Worm (Caenorhabditis elegans) whole organism, late embryonic: Measurements from ENCODE around the gene C15H9.3.

ENCODE experiments used
- C08G9.2 ChIP-seq: sonication (generic microtip); optimal IDR thresholded peaks from 2 replicates; lab custom pipeline; 2016; ENCODE audit warnings: mild to moderate bottlenecking, missing genetic modification characterization, moderate library complexity, missing compliant biosample characterization
- Y22D7AL.16 ChIP-seq: sonication (generic microtip); optimal IDR thresholded peaks from 2 replicates; lab custom pipeline; 2016; ENCODE audit warnings: missing genetic modification characterization, missing compliant biosample characterization
- ceh-18 ChIP-seq: sonication (generic microtip); optimal IDR thresholded peaks from 2 replicates; lab custom pipeline; 2016; ENCODE audit warnings: missing genetic modification characterization, missing compliant biosample characterization
- ceh-19 ChIP-seq: fragments of 200-800 bp; sonication (Bioruptor generic); optimal IDR thresholded peaks from 2 replicates; lab custom pipeline; 2018; ENCODE audit warnings: mild to moderate bottlenecking, missing genetic modification characterization, missing compliant biosample characterization
- ceh-2 ChIP-seq: sonication (generic microtip); optimal IDR thresholded peaks from 2 replicates; lab custom pipeline; 2016; ENCODE audit warnings: missing genotype, missing genetic modification characterization, missing compliant biosample characterization
- ceh-30 ChIP-seq: fragments of 150-350 bp; optimal IDR thresholded peaks from 2 replicates; lab custom pipeline; 2014; ENCODE audit warnings: missing biosample characterization, missing genetic modification characterization
- ceh-31 ChIP-seq: sonication (generic microtip); optimal IDR thresholded peaks from 2 replicates; lab custom pipeline; 2016; ENCODE audit warnings: missing genetic modification characterization, missing compliant biosample characterization
- ceh-34 ChIP-seq: sonication (generic microtip); optimal IDR thresholded peaks from 2 replicates; lab custom pipeline; 2016; ENCODE audit warnings: mild to moderate bottlenecking, missing genetic modification characterization, missing compliant biosample characterization
- ceh-6 ChIP-seq: fragments of 200-800 bp; sonication (Bioruptor generic); optimal IDR thresholded peaks from 2 replicates; lab custom pipeline; 2018; ENCODE audit warnings: mild to moderate bottlenecking, missing genetic modification characterization, missing compliant biosample characterization
- ceh-9 ChIP-seq: sonication (generic microtip); optimal IDR thresholded peaks from 2 replicates; lab custom pipeline; 2016; ENCODE audit warnings: mild to moderate bottlenecking, missing genetic modification characterization, inconsistent platforms, missing compliant biosample characterization
- che-1 ChIP-seq: sonication (generic microtip); optimal IDR thresholded peaks from 2 replicates; lab custom pipeline; 2016; ENCODE audit warnings: mild to moderate bottlenecking, missing genetic modification characterization, missing compliant biosample characterization
- dve-1 ChIP-seq: sonication (generic microtip); optimal IDR thresholded peaks from 2 replicates; lab custom pipeline; 2017; ENCODE audit warnings: antibody characterized with exemption, mild to moderate bottlenecking, missing genetic modification characterization, missing compliant biosample characterization
- elt-2 ChIP-seq: sonication (generic microtip); optimal IDR thresholded peaks from 2 replicates; lab custom pipeline; 2016; ENCODE audit warnings: missing genetic modification reagents, missing genetic modification characterization, missing compliant biosample characterization
- elt-4 ChIP-seq: sonication (generic microtip); optimal IDR thresholded peaks from 2 replicates; lab custom pipeline; 2016; ENCODE audit warnings: missing genetic modification characterization, missing compliant biosample characterization
- fax-1 ChIP-seq: sonication (generic microtip); optimal IDR thresholded peaks from 2 replicates; lab custom pipeline; 2016; ENCODE audit warnings: missing genotype, missing genetic modification characterization, missing compliant biosample characterization
- fkh-10 ChIP-seq: fragments of 150-350 bp; optimal IDR thresholded peaks from 2 replicates; lab custom pipeline; 2014; ENCODE audit warnings: missing biosample characterization, missing genetic modification reagents, missing genetic modification characterization
- gmeb-2 ChIP-seq: sonication (generic microtip); optimal IDR thresholded peaks from 2 replicates; lab custom pipeline; 2016; ENCODE audit warnings: missing genetic modification characterization, inconsistent platforms, missing compliant biosample characterization
- hlh-13 ChIP-seq: fragments of 200-800 bp; sonication (Bioruptor generic); optimal IDR thresholded peaks from 2 replicates; lab custom pipeline; 2018; ENCODE audit warnings: mild to moderate bottlenecking, missing genetic modification characterization, missing compliant biosample characterization
- hlh-30 ChIP-seq: sonication (generic microtip); optimal IDR thresholded peaks from 2 replicates; lab custom pipeline; 2017; ENCODE audit warnings: antibody characterized with exemption, missing genetic modification characterization, missing compliant biosample characterization; ENCODE audit not compliant: insufficient read depth
- hlh-6 ChIP-seq: sonication (generic microtip); optimal IDR thresholded peaks from 2 replicates; lab custom pipeline; 2016; ENCODE audit warnings: missing genotype, missing genetic modification characterization, missing compliant biosample characterization
- hlh-8 ChIP-seq: sonication (generic microtip); optimal IDR thresholded peaks from 2 replicates; lab custom pipeline; 2016; ENCODE audit warnings: missing genotype, missing genetic modification characterization, missing compliant biosample characterization
- lim-6 ChIP-seq: sonication (generic microtip); optimal IDR thresholded peaks from 2 replicates; lab custom pipeline; 2016; ENCODE audit warnings: missing genetic modification characterization, missing compliant biosample characterization
- nhr-232 ChIP-seq: sonication (generic microtip); optimal IDR thresholded peaks from 2 replicates; lab custom pipeline; 2016; ENCODE audit warnings: missing genetic modification characterization, missing compliant biosample characterization
- odd-2 ChIP-seq: sonication (generic microtip); optimal IDR thresholded peaks from 2 replicates; lab custom pipeline; 2017; ENCODE audit warnings: antibody characterized with exemption, mild to moderate bottlenecking, missing genetic modification characterization, missing compliant biosample characterization
- pat-9 ChIP-seq: fragments of 200-800 bp; sonication (Bioruptor generic); optimal IDR thresholded peaks from 2 replicates; lab custom pipeline; 2018; ENCODE audit warnings: mild to moderate bottlenecking, missing genetic modification characterization, moderate library complexity, missing compliant biosample characterization
- pha-4 ChIP-seq: fragments of 150-350 bp; optimal IDR thresholded peaks from 2 replicates; lab custom pipeline; 2018; ENCODE audit warnings: missing biosample characterization, missing genetic modification reagents, missing genetic modification characterization
- ref-2 ChIP-seq: sonication (generic microtip); optimal IDR thresholded peaks from 2 replicates; lab custom pipeline; 2016; ENCODE audit warnings: missing genetic modification characterization, missing compliant biosample characterization
- rnt-1 ChIP-seq: sonication (generic microtip); optimal IDR thresholded peaks from 2 replicates; lab custom pipeline; 2016; ENCODE audit warnings: missing genetic modification characterization, missing compliant biosample characterization
- sdc-2 ChIP-seq: sonication (generic microtip); optimal IDR thresholded peaks from 2 replicates; lab custom pipeline; 2016; ENCODE audit warnings: missing genotype, missing genetic modification characterization, missing compliant biosample characterization
- tbx-2 ChIP-seq: sonication (generic microtip); optimal IDR thresholded peaks from 2 replicates; lab custom pipeline; 2016; ENCODE audit warnings: missing genetic modification characterization, missing compliant biosample characterization
- unc-3 ChIP-seq, 2 experiments: fragments of 200-800 bp in 1 of 2; sonication (Bioruptor generic) in 1 of 2; sonication (generic microtip) in 1 of 2; conservative IDR thresholded peaks in 1 of 2; optimal IDR thresholded peaks in 1 of 2; 2 replicates each; pipeline versions ENCODE4 v1.3.6 to Lab custom; 2016 to 2022; ENCODE audit warnings: missing compliant biosample characterization in 2 of 2, missing genetic modification characterization in 2 of 2, missing genetic modification reagents in 1 of 2
- unc-42 ChIP-seq: sonication (generic microtip); optimal IDR thresholded peaks from 2 replicates; lab custom pipeline; 2016; ENCODE audit warnings: missing genotype, missing genetic modification characterization, missing compliant biosample characterization
- unc-55 ChIP-seq: sonication (generic microtip); optimal IDR thresholded peaks from 2 replicates; lab custom pipeline; 2017; ENCODE audit warnings: missing biosample characterization, missing genetic modification reagents, missing genetic modification characterization
- unc-86 ChIP-seq: sonication (generic microtip); optimal IDR thresholded peaks from 2 replicates; lab custom pipeline; 2016; ENCODE audit warnings: missing genetic modification characterization, missing compliant biosample characterization

C15H9.3 gene

ce11 chrX:6112817-6113216 is 2.8 kb upstream of the C15H9.3 start, which contains the start of gene prx-3:
TSS of gene prx-3 (minus strand) at chrX:6112917.
- TF ChIP-seq ceh-19 (GFP tag; lab: Kevin White, UChicago) (no peak), elt-2 (tag; lab: Kevin White, UChicago) (peak; percentile 4), ceh-34 (tag; lab: Kevin White, UChicago) (no peak)

DNA sequence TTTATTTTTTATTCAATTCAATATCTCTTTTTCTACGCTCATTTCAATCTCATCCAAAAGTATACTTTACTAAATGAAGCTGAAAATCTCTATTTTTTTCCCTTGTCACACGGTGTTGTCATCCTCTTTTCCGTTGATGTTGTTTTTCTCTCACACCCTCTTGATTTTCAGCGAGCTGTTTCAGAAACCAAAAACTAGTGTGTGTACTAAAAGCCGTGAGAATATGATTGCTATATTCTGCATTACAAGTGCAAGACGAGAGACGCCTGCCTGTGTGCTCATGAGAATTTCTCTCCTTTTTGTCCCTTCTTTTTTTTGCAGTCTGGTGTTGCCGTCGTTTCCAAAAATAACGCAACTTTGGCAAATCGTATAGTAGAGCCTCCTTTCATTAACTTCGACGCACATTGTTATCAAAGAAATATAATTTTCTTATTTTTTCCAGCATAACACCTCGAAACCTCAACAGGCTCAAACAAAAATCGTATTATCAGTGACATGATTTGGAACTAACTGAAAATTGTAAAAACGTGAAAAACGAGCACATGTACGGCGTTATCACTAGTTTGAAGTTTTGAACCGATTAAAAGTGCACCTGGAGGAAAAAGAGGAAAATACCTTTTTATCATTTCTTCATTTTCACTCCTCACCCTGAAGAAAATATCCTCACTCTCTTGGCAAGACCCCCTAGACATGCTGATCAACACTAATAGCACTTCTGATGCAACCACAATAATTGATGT is 2.7 kb downstream of the C15H9.3 start, which contains the start of gene C15H9.2:
Gene C15H9.2 (plus strand): TSS at position 441 of the 740 bp plus-strand sequence.
- TF ChIP-seq nhr-232 (no peak), ceh-30 (tag; lab: Kevin White, UChicago) (no peak), pha-4 (tag; lab: Kevin White, UChicago) (no peak), elt-2 (tag; lab: Kevin White, UChicago) (no peak), ceh-6 (GFP tag; lab: Kevin White, UChicago) (no peak), hlh-8 (tag; lab: Kevin White, UChicago) (no peak)

DNA sequence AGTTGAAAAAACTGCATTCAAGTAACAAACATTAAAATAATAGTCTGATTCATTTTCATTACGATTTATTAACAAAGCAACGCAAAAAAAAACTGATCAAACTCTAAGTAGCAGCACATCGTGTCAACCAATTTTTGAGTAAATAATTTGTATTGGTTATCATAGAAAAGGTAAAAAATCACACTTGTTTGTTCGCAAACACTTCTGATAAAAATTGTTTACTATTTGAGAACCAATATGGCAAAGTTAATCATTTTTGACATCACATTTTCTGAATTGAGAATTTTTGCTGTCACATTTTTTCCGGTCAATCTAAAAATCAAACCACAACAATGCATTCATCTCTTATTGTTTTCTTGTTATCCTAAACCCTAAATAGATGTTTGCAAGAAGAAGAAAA is 5.7 kb downstream of the C15H9.3 start:
- no peak for TF ChIP-seq ceh-2 (tag; lab: Kevin White, UChicago)
- TF ChIP-seq ceh-9 (tag; lab: Kevin White, UChicago): no peak
- TF ChIP-seq che-1 (tag; lab: Kevin White, UChicago): no peak
- no peak for TF ChIP-seq gmeb-2
- no peak for TF ChIP-seq hlh-30 (tag; lab: Kevin White, UChicago)
- TF ChIP-seq unc-3 (GFP tag; conservative IDR thresholded peaks at IDR 0.05; lab: Robert Waterston, UW): no peak
- TF ChIP-seq unc-3 (tag; optimal IDR thresholded peaks at IDR 0.05; lab: Kevin White, UChicago): no peak
- no peak for TF ChIP-seq Y22D7AL.16
- no peak for TF ChIP-seq elt-4 (tag; lab: Kevin White, UChicago)
- no peak for TF ChIP-seq dve-1 (tag; lab: Kevin White, UChicago)
- no peak for TF ChIP-seq C08G9.2 (tag; lab: Kevin White, UChicago)
- TF ChIP-seq hlh-6 (tag; lab: Kevin White, UChicago): no peak
- TF ChIP-seq sdc-2 (tag; lab: Kevin White, UChicago): no peak
- no peak for TF ChIP-seq fax-1 (tag; lab: Kevin White, UChicago)
- no peak for TF ChIP-seq odd-2
- TF ChIP-seq pat-9 (tag; lab: Kevin White, UChicago): no peak
- no peak for TF ChIP-seq unc-86 (tag; lab: Kevin White, UChicago)
- TF ChIP-seq unc-42 (tag; lab: Kevin White, UChicago): no peak
- no peak for TF ChIP-seq ceh-18 (tag; lab: Kevin White, UChicago)

DNA sequence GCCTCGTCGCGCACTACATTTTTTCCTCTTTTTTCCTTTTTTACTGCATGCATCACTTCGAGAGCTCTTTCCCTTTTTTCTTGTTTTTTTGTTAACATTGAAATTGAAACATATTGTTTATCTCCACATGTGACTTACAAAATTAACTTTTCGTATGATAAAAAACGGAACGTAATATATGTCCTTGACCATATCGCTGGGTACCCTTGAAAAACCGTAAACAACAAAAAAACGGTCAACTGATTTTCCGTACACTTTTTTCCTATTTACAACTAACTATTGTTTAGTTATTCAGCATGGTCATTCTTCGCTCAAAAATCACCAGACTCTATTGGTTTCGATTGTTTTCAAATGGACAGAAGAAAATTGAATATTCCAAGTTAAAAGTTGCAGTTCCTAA is 6.4 kb downstream of the C15H9.3 start, which contains the start of gene nnt-1:
Gene nnt-1 (plus strand): TSS at position 286 of the 400 bp plus-strand sequence.
- TF ChIP-seq fkh-10 (no peak), hlh-30 (tag; lab: Kevin White, UChicago) (peak; percentile 27)
- TF ChIP-seq, all 69 proteins: peak for 1

DNA sequence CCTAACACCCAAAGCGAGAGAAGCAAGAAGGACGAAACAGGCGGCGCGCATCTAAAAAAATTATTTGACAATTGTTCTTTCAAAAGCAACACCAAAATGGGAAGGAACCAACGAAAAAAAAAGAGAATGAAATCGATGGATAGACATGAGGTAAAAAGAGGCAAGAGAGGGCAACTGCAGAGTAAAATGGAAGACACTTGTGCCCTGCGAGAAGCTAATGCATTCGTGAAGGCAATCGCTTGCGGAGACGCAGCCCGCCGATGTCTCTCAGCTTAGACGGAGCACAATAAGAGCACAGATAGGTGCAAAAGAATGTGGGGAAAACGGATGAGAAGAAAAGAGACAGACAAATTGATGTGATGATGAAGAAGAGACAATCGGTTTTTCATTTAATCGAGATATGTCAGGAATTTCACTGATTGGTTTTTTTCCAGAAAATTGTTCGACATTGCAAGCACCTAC is 12.7 kb downstream of the C15H9.3 start, which contains the start of gene C15H9.9:
Gene C15H9.9 (minus strand): TSS at position 51 of the 462 bp plus-strand sequence.
- TF ChIP-seq unc-55 (peak; percentile 28), dve-1 (tag; lab: Kevin White, UChicago) (no peak), hlh-30 (tag; lab: Kevin White, UChicago) (no peak), rnt-1 (tag; lab: Kevin White, UChicago) (peak; percentile 17), sdc-2 (tag; lab: Kevin White, UChicago) (no peak), lim-6 (tag; lab: Kevin White, UChicago) (no peak), hlh-13 (no peak), ceh-18 (tag; lab: Kevin White, UChicago) (peak; percentile 65), unc-42 (tag; lab: Kevin White, UChicago) (peak; percentile 75), tbx-2 (tag; lab: Kevin White, UChicago) (peak; percentile 12), ceh-31 (peak; percentile 69), ref-2 (tag; lab: Kevin White, UChicago) (no peak), elt-4 (tag; lab: Kevin White, UChicago) (no peak)
